Fruit fly (Drosophila melanogaster): ENCODE data around the gene aay.
A peak's percentile ranks its signal among the peaks of the same experiment; 100 is the strongest.

aay gene

DNA sequence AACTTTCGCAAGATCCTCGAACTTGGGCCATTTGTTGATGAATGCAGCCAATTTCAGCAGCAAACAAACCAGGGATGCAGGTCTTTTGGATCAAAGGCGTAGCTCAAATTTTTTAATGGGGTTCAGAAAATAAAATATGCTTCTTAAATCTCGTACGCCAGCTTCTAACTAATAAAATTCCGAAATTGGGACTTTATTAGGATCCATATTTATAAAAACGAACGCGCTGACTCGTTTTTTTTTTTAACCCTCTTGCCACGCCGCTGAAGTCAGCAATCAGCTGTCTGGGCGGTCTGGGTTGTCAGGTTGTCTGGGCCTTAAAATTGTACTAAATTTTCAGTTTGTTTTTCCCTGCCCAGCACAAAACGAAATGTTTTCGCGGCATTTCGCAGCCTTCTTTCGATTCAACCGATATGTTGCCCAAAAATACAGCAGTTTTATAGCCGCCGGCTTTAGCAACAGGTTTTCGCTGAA, 34.6 kb downstream of the aay start, which contains the start of gene CG3437 (continued):
- peak; percentile 98 for TF ChIP-seq BtbVII (GFP tag; optimal IDR thresholded peaks at IDR 0.05)
- peak; percentile 99 for TF ChIP-seq CG8765 (GFP tag; IDR thresholded peaks at IDR 0.05)
- peak; percentile 98 for TF ChIP-seq Doc2 (GFP tag; IDR thresholded peaks at IDR 0.05)
- TF ChIP-seq CG8924 (tag; optimal IDR thresholded peaks at IDR 0.05) = peak; percentile 96
- peak; percentile 98 for TF ChIP-seq cas (GFP tag; IDR thresholded peaks at IDR 0.05)
- peak; percentile 96 for TF ChIP-seq CG11696 (GFP tag; IDR thresholded peaks at IDR 0.05)
- peak; percentile 95 for TF ChIP-seq CG17912 (GFP tag; optimal IDR thresholded peaks at IDR 0.05)
- peak; percentile 97 for TF ChIP-seq lbe (GFP tag; optimal IDR thresholded peaks at IDR 0.05)
- TF ChIP-seq pb (GFP tag; optimal IDR thresholded peaks at IDR 0.05) = peak; percentile 98
- peak; percentile 99 for TF ChIP-seq mam (GFP tag; optimal IDR thresholded peaks at IDR 0.05)
- peak; percentile 100 for TF ChIP-seq zfh1 (GFP tag; IDR thresholded peaks at IDR 0.05)
- peak; percentile 99 for TF ChIP-seq ap (GFP tag; IDR thresholded peaks at IDR 0.05)
- peak; percentile 95 for TF ChIP-seq Neu2 (GFP tag; optimal IDR thresholded peaks at IDR 0.05; ENCODE audit: borderline replicate concordance)
- TF ChIP-seq chn (GFP tag; optimal IDR thresholded peaks at IDR 0.05) = peak; percentile 99
- peak; percentile 82 for TF ChIP-seq fd102C (GFP tag; optimal IDR thresholded peaks at IDR 0.05)
- TF ChIP-seq CG6683 (GFP tag; optimal IDR thresholded peaks at IDR 0.05) = peak; percentile 97
- TF ChIP-seq fd64A (GFP tag; optimal IDR thresholded peaks at IDR 0.05) = peak; percentile 98
- peak; percentile 98 for TF ChIP-seq CG12942 (GFP tag; optimal IDR thresholded peaks at IDR 0.05)
- peak; percentile 98 for TF ChIP-seq dan (GFP tag; IDR thresholded peaks at IDR 0.05)
- peak; percentile 99 for TF ChIP-seq otp (GFP tag; IDR thresholded peaks at IDR 0.05)
- peak; percentile 99 for TF ChIP-seq Gug (GFP tag; IDR thresholded peaks at IDR 0.05)
- peak; percentile 46 to 92 for TF ChIP-seq crp (GFP tag; optimal IDR thresholded peaks at IDR 0.05)
- peak; percentile 99 for TF ChIP-seq CG6813 (GFP tag; optimal IDR thresholded peaks at IDR 0.05)
- peak; percentile 100 for TF ChIP-seq row (GFP tag; IDR thresholded peaks at IDR 0.05)
- no peak for TF ChIP-seq Lpt (GFP tag; optimal IDR thresholded peaks at IDR 0.05)
- peak; percentile 91 for TF ChIP-seq CG4360 (GFP tag; IDR thresholded peaks at IDR 0.05)
- peak; percentile 97 for TF ChIP-seq CG4328 (GFP tag; optimal IDR thresholded peaks at IDR 0.05)
- TF ChIP-seq CG10274 (GFP tag; optimal IDR thresholded peaks at IDR 0.05) = peak; percentile 93
- peak; percentile 97 for TF ChIP-seq HmgD (GFP tag; optimal IDR thresholded peaks at IDR 0.05)
- TF ChIP-seq chinmo (GFP tag; IDR thresholded peaks at IDR 0.05; ENCODE audit: partially characterized antibody) = 0 out of 4 replicates have a peak, but pooled peaks have one; percentile 57
- peak; percentile 97 for TF ChIP-seq grau (tag; optimal IDR thresholded peaks at IDR 0.05)
- peak; percentile 99 for TF ChIP-seq seq (GFP tag; IDR thresholded peaks at IDR 0.05)
- peak; percentile 98 for TF ChIP-seq CG30431 (GFP tag; optimal IDR thresholded peaks at IDR 0.05)
- peak; percentile 98 for TF ChIP-seq CG7271 (tag; optimal IDR thresholded peaks at IDR 0.05)
- peak; percentile 97 for TF ChIP-seq corto (GFP tag; optimal IDR thresholded peaks at IDR 0.05)
- peak; percentile 100 for TF ChIP-seq ara (GFP tag; IDR thresholded peaks at IDR 0.05)
- TF ChIP-seq CG12155 (GFP tag; optimal IDR thresholded peaks at IDR 0.05) = peak; percentile 98
- peak; percentile 99 for TF ChIP-seq CG14014 (GFP tag; IDR thresholded peaks at IDR 0.05)
- peak; percentile 82 for TF ChIP-seq CG14965 (GFP tag; optimal IDR thresholded peaks at IDR 0.05; ENCODE audit: borderline replicate concordance)
- TF ChIP-seq NC2α (GFP tag; optimal IDR thresholded peaks at IDR 0.05) = peak; percentile 97
- peak; percentile 97 for TF ChIP-seq CG12236 (GFP tag; optimal IDR thresholded peaks at IDR 0.05)
- TF ChIP-seq org-1 (GFP tag; optimal IDR thresholded peaks at IDR 0.05) = peak; percentile 98
- TF ChIP-seq CG10565 (GFP tag; optimal IDR thresholded peaks at IDR 0.05) = peak; percentile 92
- peak; percentile 95 for TF ChIP-seq da (GFP tag; optimal IDR thresholded peaks at IDR 0.05)
- TF ChIP-seq Sry-δ (GFP tag; optimal IDR thresholded peaks at IDR 0.05) = peak; percentile 78
- peak; percentile 99 for TF ChIP-seq sob (GFP tag; IDR thresholded peaks at IDR 0.05)
- TF ChIP-seq crol (GFP tag; IDR thresholded peaks at IDR 0.05) = peak; percentile 85
- no peak for TF ChIP-seq lov (optimal IDR thresholded peaks at IDR 0.05)
- TF ChIP-seq lov (GFP tag; IDR thresholded peaks at IDR 0.05) = peak; percentile 100
- peak; percentile 97 for TF ChIP-seq wor (GFP tag; IDR thresholded peaks at IDR 0.05)
- peak; percentile 99 for TF ChIP-seq slp2 (GFP tag; optimal IDR thresholded peaks at IDR 0.05)
- TF ChIP-seq CG11723 (GFP tag; optimal IDR thresholded peaks at IDR 0.05) = peak; percentile 97

Measured in whole organism, embryonic.